Worm (Caenorhabditis elegans) whole organism, early embryonic: Measurements from ENCODE around the gene F54F7.8.

ENCODE experiments used
- aly-1 ChIP-seq: sonication (generic microtip); optimal IDR thresholded peaks from 2 replicates; lab custom pipeline; 2016; ENCODE audit warnings: missing genetic modification characterization, missing compliant biosample characterization
- ama-1 ChIP-seq: fragments of 150-350 bp; optimal IDR thresholded peaks from 2 replicates; lab custom pipeline; 2014
- ceh-13 ChIP-seq: fragments of 200-800 bp; sonication (Bioruptor generic); optimal IDR thresholded peaks from 2 replicates; lab custom pipeline; 2018; ENCODE audit warnings: mild to moderate bottlenecking, missing genetic modification characterization, missing compliant biosample characterization
- ceh-36 ChIP-seq: sonication (generic microtip); optimal IDR thresholded peaks from 2 replicates; lab custom pipeline; 2016; ENCODE audit warnings: missing genetic modification characterization, inconsistent platforms, missing compliant biosample characterization
- flt-1 ChIP-seq: fragments of 200-800 bp; sonication (Bioruptor generic); IDR thresholded peaks from 2 replicates; pipeline ENCODE4 v1.3.6; 2022; ENCODE audit warnings: missing genetic modification characterization, missing compliant biosample characterization
- hmg-4 ChIP-seq: fragments of 200-800 bp; sonication (Bioruptor generic); optimal IDR thresholded peaks from 2 replicates; lab custom pipeline; 2018; ENCODE audit warnings: mild to moderate bottlenecking, missing genetic modification characterization, missing compliant biosample characterization
- hnd-1 ChIP-seq: sonication (generic microtip); optimal IDR thresholded peaks from 2 replicates; lab custom pipeline; 2016; ENCODE audit warnings: missing genetic modification characterization, missing compliant biosample characterization
- pes-1 ChIP-seq: fragments of 200-800 bp; sonication (Bioruptor generic); IDR thresholded peaks from 2 replicates; pipeline ENCODE4 v1.3.6; 2022; ENCODE audit warnings: missing genetic modification reagents, missing genetic modification characterization, missing compliant biosample characterization
- scrt-1 ChIP-seq: fragments of 200-800 bp; sonication (Bioruptor generic); IDR thresholded peaks from 2 replicates; pipeline ENCODE4 v1.3.6; 2022; ENCODE audit warnings: missing genetic modification characterization, missing compliant biosample characterization
- sea-1 ChIP-seq: fragments of 200-800 bp; sonication (Bioruptor generic); conservative IDR thresholded peaks from 2 replicates; pipeline ENCODE4 v1.3.6; 2022; ENCODE audit warnings: missing genetic modification characterization, missing compliant biosample characterization
- tbx-37 ChIP-seq: fragments of 200-800 bp; sonication (Bioruptor generic); conservative IDR thresholded peaks from 2 replicates; pipeline ENCODE4 v1.3.6; 2022; ENCODE audit warnings: missing genetic modification reagents, missing genetic modification characterization, missing compliant biosample characterization
- tra-4 ChIP-seq: sonication (generic microtip); optimal IDR thresholded peaks from 2 replicates; lab custom pipeline; 2017; ENCODE audit warnings: missing genetic modification characterization, missing compliant biosample characterization

DNA sequence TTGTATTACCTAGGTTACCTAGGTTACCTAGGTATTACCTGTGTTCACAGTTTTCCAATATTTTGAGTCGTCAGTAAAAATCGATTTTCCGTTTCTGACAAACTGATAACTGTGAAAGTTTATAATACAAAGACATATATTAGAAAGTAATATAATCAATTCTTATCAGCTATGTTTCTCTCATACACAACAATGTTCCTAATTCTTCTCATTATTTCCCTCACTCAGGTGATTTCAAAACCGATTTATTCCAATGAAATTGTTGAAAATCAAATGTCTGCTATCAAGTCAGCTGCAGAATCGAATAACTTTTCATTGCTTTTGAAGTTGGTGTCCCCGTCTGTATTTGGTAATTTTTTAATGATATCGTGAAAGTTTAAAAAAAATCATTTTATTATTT is 50.7 kb downstream of the F54F7.8 start, which contains the start of gene C34E11.4:
- TF ChIP-seq scrt-1 (GFP tag; lab: Robert Waterston, UW) (no peak), ama-1 (lab: Kevin White, UChicago) (no peak), ceh-13 (no peak), hmg-4 (GFP tag; lab: Kevin White, UChicago) (no peak), hnd-1 (tag; lab: Kevin White, UChicago) (no peak), aly-1 (no peak), flt-1 (GFP tag; lab: Robert Waterston, UW) (no peak), pes-1 (GFP tag; lab: Robert Waterston, UW) (no peak), sea-1 (GFP tag; lab: Robert Waterston, UW) (no peak), ceh-36 (tag; lab: Kevin White, UChicago) (no peak), tbx-37 (GFP tag; lab: Robert Waterston, UW) (no peak), tra-4 (tag; lab: Kevin White, UChicago) (no peak)
